Worm (Caenorhabditis elegans) whole organism, L1 larva: Measurements from ENCODE around the gene E02C12.6.

Experiments used
- F16B12.6 ChIP-seq: fragments of 150-350 bp; optimal IDR thresholded peaks from 2 replicates; lab custom pipeline; 2014; ENCODE audit warnings: missing biosample characterization, missing genetic modification characterization
- ama-1 ChIP-seq: fragments of 150-350 bp; optimal IDR thresholded peaks from 2 replicates; lab custom pipeline; 2014
- blmp-1 ChIP-seq: fragments of 150-350 bp; optimal IDR thresholded peaks from 2 replicates; lab custom pipeline; 2014; ENCODE audit warnings: missing biosample characterization, missing genetic modification characterization
- ceh-63 ChIP-seq: fragments of 200-800 bp; sonication (Bioruptor generic); optimal IDR thresholded peaks from 2 replicates; lab custom pipeline; 2018; ENCODE audit warnings: mild to moderate bottlenecking, missing genetic modification characterization, missing compliant biosample characterization
- ceh-88 ChIP-seq: fragments of 200-800 bp; sonication (Bioruptor generic); IDR thresholded peaks from 2 replicates; pipeline ENCODE4 v1.3.6; 2022; ENCODE audit warnings: missing genetic modification characterization, missing compliant biosample characterization
- dpl-1 ChIP-seq, 3 experiments: fragments of 150-350 bp in 2 of 3; sonication (generic microtip) in 1 of 3; optimal IDR thresholded peaks; 2 replicates each; lab custom pipeline; 2014 to 2017; ENCODE audit warnings: missing biosample characterization in 3 of 3, missing genetic modification characterization in 3 of 3, missing genetic modification reagents in 3 of 3
- dsc-1 ChIP-seq: sonication (generic microtip); optimal IDR thresholded peaks from 2 replicates; lab custom pipeline; 2016; ENCODE audit warnings: mild to moderate bottlenecking, missing genetic modification characterization, missing compliant biosample characterization
- efl-1 ChIP-seq, 4 experiments: fragments of 150-350 bp; optimal IDR thresholded peaks in 3 of 4; peaks in 1 of 4; 1 replicate in 1 of 4; 2 replicates in 3 of 4; lab custom pipeline; 2014; ENCODE audit warnings: missing biosample characterization in 2 of 4, missing genetic modification characterization in 2 of 4, missing genetic modification reagents in 2 of 4
- elt-3 ChIP-seq, 6 experiments: fragments of 150-350 bp in 1 of 6; sonication (generic microtip); optimal IDR thresholded peaks; 2 replicates each; lab custom pipeline; 2017 to 2018; ENCODE audit warnings: missing biosample characterization in 6 of 6, missing genetic modification characterization in 6 of 6, inconsistent platforms in 1 of 6
- fkh-10 ChIP-seq: sonication (generic microtip); optimal IDR thresholded peaks from 2 replicates; lab custom pipeline; 2017; ENCODE audit warnings: missing biosample characterization, missing genetic modification reagents, missing genetic modification characterization
- fkh-4 ChIP-seq: sonication (generic microtip); optimal IDR thresholded peaks from 2 replicates; lab custom pipeline; 2016; ENCODE audit warnings: missing compliant biosample characterization, missing genetic modification characterization, borderline replicate concordance
- fkh-8 ChIP-seq: sonication (generic microtip); optimal IDR thresholded peaks from 2 replicates; lab custom pipeline; 2016; ENCODE audit warnings: mild to moderate bottlenecking, missing genetic modification characterization, missing compliant biosample characterization
- hlh-4 ChIP-seq: sonication (generic microtip); optimal IDR thresholded peaks from 2 replicates; lab custom pipeline; 2016; ENCODE audit warnings: mild to moderate bottlenecking, missing genetic modification characterization, missing compliant biosample characterization
- lin-13 ChIP-seq: fragments of 150-350 bp; optimal IDR thresholded peaks from 2 replicates; lab custom pipeline; 2014; ENCODE audit warnings: missing biosample characterization, missing genetic modification reagents, missing genetic modification characterization
- lin-14 ChIP-seq: fragments of 200-800 bp; sonication (Bioruptor generic); optimal IDR thresholded peaks from 2 replicates; lab custom pipeline; 2018; ENCODE audit warnings: mild to moderate bottlenecking, missing genetic modification characterization, moderate library complexity, missing compliant biosample characterization
- lin-15B ChIP-seq: fragments of 150-350 bp; sonication (generic microtip); optimal IDR thresholded peaks from 3 replicates; lab custom pipeline; 2014; ENCODE audit warnings: missing biosample characterization, missing genetic modification characterization
- lin-35 ChIP-seq, 2 experiments: fragments of 150-350 bp; optimal IDR thresholded peaks; 2 replicates each; lab custom pipeline; 2014; ENCODE audit warnings: missing biosample characterization in 2 of 2, missing genetic modification characterization in 2 of 2, missing genetic modification reagents in 2 of 2
- lir-3 ChIP-seq: sonication (generic microtip); optimal IDR thresholded peaks from 2 replicates; lab custom pipeline; 2016; ENCODE audit warnings: mild to moderate bottlenecking, missing genetic modification characterization, moderate library complexity, missing compliant biosample characterization; ENCODE audit not compliant: poor library complexity
- mab-9 ChIP-seq: fragments of 200-800 bp; sonication (Bioruptor generic); IDR thresholded peaks from 2 replicates; pipeline ENCODE4 v1.3.6; 2022; ENCODE audit warnings: missing genetic modification reagents, missing genetic modification characterization, missing compliant biosample characterization
- nhr-11 ChIP-seq: fragments of 150-350 bp; optimal IDR thresholded peaks from 2 replicates; lab custom pipeline; 2014; ENCODE audit warnings: missing biosample characterization, missing genetic modification characterization
- nhr-20 ChIP-seq: sonication (generic microtip); optimal IDR thresholded peaks from 2 replicates; lab custom pipeline; 2016; ENCODE audit warnings: mild to moderate bottlenecking, missing genetic modification characterization, missing compliant biosample characterization
- nhr-237 ChIP-seq: fragments of 150-350 bp; optimal IDR thresholded peaks from 2 replicates; lab custom pipeline; 2014; ENCODE audit warnings: missing biosample characterization, missing genetic modification characterization
- nhr-77 ChIP-seq: fragments of 150-350 bp; optimal IDR thresholded peaks from 2 replicates; lab custom pipeline; 2014; ENCODE audit warnings: missing biosample characterization, missing genetic modification characterization
- nhr-85 ChIP-seq: sonication (generic microtip); peaks from one replicate; lab custom pipeline; 2016; ENCODE audit warnings: missing genetic modification characterization, inconsistent platforms, missing compliant biosample characterization
- pag-3 ChIP-seq: sonication (generic microtip); optimal IDR thresholded peaks from 2 replicates; lab custom pipeline; 2017; ENCODE audit warnings: missing genetic modification characterization, mild to moderate bottlenecking, missing compliant biosample characterization, antibody characterized with exemption, borderline replicate concordance; ENCODE audit not compliant: insufficient read depth
- snpc-4 ChIP-seq: fragments of 150-350 bp; optimal IDR thresholded peaks from 2 replicates; lab custom pipeline; 2014; ENCODE audit warnings: missing biosample characterization, missing genetic modification characterization
- sox-4 ChIP-seq: sonication (generic microtip); optimal IDR thresholded peaks from 2 replicates; lab custom pipeline; 2016; ENCODE audit warnings: missing genetic modification characterization, missing compliant biosample characterization
- swsn-7 ChIP-seq: sonication (generic microtip); optimal IDR thresholded peaks from 2 replicates; lab custom pipeline; 2016; ENCODE audit warnings: missing genetic modification characterization, missing compliant biosample characterization
- tlp-1 ChIP-seq: fragments of 150-350 bp; optimal IDR thresholded peaks from 2 replicates; lab custom pipeline; 2014; ENCODE audit warnings: missing biosample characterization, missing genetic modification characterization
- unc-130 ChIP-seq: fragments of 150-350 bp; optimal IDR thresholded peaks from 2 replicates; lab custom pipeline; 2017; ENCODE audit warnings: missing biosample characterization, missing genetic modification characterization, inconsistent platforms
- unc-62 ChIP-seq: fragments of 150-350 bp; optimal IDR thresholded peaks from 2 replicates; lab custom pipeline; 2014; ENCODE audit warnings: missing biosample characterization, missing genetic modification reagents, missing genetic modification characterization
- unc-86 ChIP-seq: sonication (generic microtip); optimal IDR thresholded peaks from 2 replicates; lab custom pipeline; 2016; ENCODE audit warnings: missing genetic modification characterization, missing compliant biosample characterization
- unc-98 ChIP-seq: fragments of 200-800 bp; sonication (Bioruptor generic); IDR thresholded peaks from 2 replicates; pipeline ENCODE4 v1.3.6; 2022; ENCODE audit warnings: missing genetic modification characterization, missing compliant biosample characterization
- xbp-1 ChIP-seq: sonication (generic microtip); optimal IDR thresholded peaks from 2 replicates; lab custom pipeline; 2016; ENCODE audit warnings: missing genetic modification characterization, missing compliant biosample characterization
- zip-4 ChIP-seq: fragments of 200-800 bp; sonication (Bioruptor generic); optimal IDR thresholded peaks from 2 replicates; lab custom pipeline; 2018; ENCODE audit warnings: mild to moderate bottlenecking, missing genetic modification characterization, moderate library complexity, missing compliant biosample characterization

E02C12.6 gene

DNA sequence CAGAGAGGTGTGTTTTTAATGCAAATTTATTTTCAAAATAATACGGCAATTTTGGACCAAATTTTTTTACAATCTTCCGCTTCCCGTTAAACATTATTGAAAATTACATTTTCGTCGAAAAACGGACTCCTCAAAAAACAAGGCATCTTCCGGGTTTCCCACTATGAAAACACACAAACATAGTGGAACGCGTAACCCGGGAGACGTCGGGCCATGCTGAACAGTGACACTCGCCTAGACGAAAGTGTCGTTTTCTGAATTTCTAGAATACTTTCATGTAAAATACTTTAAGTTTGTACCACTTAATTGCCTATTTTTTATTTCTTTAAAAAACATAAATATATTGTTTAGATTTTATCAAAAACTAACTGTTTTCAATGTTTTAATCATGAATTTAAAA is 21.1 kb upstream of the E02C12.6 start (continued):
- TF ChIP-seq lin-13 (GFP tag; lab: Kevin White, UChicago) (no peak), ama-1 (lab: Kevin White, UChicago) (no peak), pag-3 (tag; lab: Kevin White, UChicago) (no peak), nhr-20 (no peak), ceh-88 (no peak), lin-35 (GFP tag; optimal IDR thresholded peaks at IDR 0.05; lab: Kevin White, UChicago) (no peak), sox-4 (tag; lab: Kevin White, UChicago) (no peak), efl-1 (optimal IDR thresholded peaks at IDR 0.05; lab: Kevin White, UChicago) (peak in 1 of 2 experiments; percentile 25), efl-1 (GFP tag; optimal IDR thresholded peaks at IDR 0.05 in 1 of 2; lab: Kevin White, UChicago) (no peak), tlp-1 (tag; lab: Kevin White, UChicago) (no peak), dpl-1 (GFP tag; optimal IDR thresholded peaks at IDR 0.05; lab: Kevin White, UChicago) (no peak), snpc-4 (tag; lab: Kevin White, UChicago) (peak; percentile 97), lin-15B (no peak), nhr-11 (tag; lab: Kevin White, UChicago) (no peak), unc-86 (tag; lab: Kevin White, UChicago) (no peak), lin-14 (GFP tag; lab: Kevin White, UChicago) (peak; percentile 20)

DNA sequence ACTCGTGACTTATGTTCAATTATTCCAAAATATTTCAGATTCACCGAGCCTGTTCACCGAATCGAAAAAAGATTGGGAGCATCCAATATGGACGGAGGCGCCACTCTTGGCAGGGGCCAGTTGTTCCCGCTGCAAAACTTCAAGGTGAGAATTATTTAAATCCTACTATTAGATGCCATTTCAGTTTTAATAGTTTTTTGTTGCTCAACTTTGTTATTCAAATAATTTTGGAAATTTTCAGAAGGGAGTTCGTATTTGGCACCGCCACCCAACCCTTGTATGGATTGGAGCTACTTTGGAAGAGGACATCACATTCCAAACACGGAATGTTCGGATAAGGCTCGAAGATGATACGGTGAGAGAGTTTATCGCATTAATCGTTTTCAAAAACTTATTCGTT is 15.3 kb upstream of the E02C12.6 start, which contains the start of gene hum-2:
TSS of gene hum-2 (plus strand) at position 33 of the 400 bp plus-strand sequence.
- TF ChIP-seq ceh-88 (no peak), F16B12.6 (tag; lab: Kevin White, UChicago) (no peak), unc-98 (GFP tag; lab: Robert Waterston, UW) (no peak), zip-4 (GFP tag; lab: Kevin White, UChicago) (no peak), efl-1 (optimal IDR thresholded peaks at IDR 0.05; lab: Kevin White, UChicago) (no peak), efl-1 (GFP tag; optimal IDR thresholded peaks at IDR 0.05 in 1 of 2; lab: Kevin White, UChicago) (peak in 1 of 2 experiments; percentile 45), blmp-1 (no peak)

DNA sequence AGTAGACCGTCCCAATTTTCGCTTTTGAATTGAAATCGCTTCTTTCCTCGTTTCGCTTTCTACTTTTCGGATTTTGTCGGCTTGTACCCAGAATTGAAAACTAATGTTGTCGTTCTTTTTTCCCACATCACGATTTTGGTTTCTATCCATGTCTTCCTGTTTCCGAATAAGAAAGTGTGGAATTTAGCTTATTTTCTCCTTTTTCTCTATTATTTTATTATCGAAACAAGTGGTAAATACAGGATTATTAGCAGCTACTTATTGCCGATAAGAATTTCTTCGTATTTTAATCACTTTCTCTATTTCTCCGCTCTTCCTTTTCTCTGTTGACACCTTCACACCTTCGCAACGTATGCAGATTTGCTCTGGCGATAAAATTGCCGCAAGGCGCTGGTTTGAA is 14.1 kb upstream of the E02C12.6 start:
- no peak for TF ChIP-seq fkh-4 (tag; lab: Kevin White, UChicago)
- TF ChIP-seq efl-1 (optimal IDR thresholded peaks at IDR 0.05; lab: Kevin White, UChicago) = no peak
- TF ChIP-seq efl-1 (GFP tag; optimal IDR thresholded peaks at IDR 0.05 in 1 of 2; lab: Kevin White, UChicago) = peak in 1 of 2 experiments; percentile 62
- TF ChIP-seq lir-3 (tag; lab: Kevin White, UChicago) = no peak
- peak; percentile 25 for TF ChIP-seq blmp-1

DNA sequence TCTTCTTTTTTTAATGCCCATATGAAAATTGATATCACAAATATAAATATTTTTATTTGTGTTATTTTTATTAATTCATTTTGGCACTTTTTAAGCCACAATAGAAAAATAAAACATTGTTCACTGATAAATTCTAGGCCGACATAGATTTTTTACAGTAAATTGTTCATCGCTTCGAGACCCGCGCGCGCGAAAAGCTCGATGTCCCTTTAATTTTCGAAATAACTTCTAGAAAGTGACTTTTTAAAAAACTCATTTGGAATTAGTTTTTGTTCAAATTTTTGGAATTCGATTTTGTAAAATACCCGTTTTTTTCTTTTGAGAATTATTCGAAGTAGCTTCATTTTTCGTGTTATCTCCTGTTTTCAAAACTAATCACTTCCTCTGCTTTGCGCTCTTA is 13.5 kb upstream of the E02C12.6 start:
- no peak for TF ChIP-seq unc-86 (tag; lab: Kevin White, UChicago)

DNA sequence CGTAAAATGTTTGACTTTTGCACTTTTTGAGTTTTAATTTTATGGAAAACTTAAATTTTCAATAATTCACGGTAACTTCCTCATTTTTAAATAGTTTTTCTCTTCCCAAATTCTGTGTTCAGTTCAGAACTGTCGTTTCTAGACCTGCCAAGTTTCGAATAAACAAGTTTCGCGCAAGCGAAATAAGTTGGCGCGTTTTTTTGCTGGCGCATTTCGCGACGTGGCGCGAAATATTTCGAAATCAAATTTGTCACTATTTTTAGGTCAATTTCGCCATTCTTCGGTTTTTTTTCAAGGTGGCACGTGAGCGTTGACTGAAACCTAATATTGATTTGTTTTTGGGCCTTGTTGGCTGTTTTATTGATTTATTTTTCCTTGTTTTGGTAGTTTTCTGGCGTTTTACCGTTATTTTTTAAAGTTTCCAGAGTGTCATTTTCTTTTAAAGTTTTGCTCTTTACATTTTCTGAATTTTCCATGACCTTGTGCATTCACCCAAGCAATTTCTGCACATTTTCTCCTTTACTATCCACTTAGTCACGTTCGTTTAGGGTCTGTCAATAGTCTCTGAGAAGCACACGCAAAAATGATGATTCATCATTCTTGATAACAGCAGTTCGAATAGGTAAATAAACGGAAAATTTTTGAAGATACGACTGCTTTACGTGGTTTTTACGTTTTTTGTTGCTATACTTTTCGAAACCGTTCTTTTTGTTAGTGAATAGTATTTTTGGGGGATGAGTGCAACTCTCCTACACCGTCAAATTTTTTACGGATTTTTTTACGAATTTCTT is 11.8 kb upstream of the E02C12.6 start:
- TF ChIP-seq nhr-77 = no peak
- no peak for TF ChIP-seq mab-9 (GFP tag; lab: Robert Waterston, UW)
- TF ChIP-seq efl-1 (optimal IDR thresholded peaks at IDR 0.05; lab: Kevin White, UChicago) = peak in 1 of 2 experiments; percentile 19
- peak in 1 of 2 experiments; percentile 67 for TF ChIP-seq efl-1 (GFP tag; optimal IDR thresholded peaks at IDR 0.05 in 1 of 2; lab: Kevin White, UChicago)
- TF ChIP-seq hlh-4 (tag; lab: Kevin White, UChicago) = no peak
- TF ChIP-seq fkh-10 (GFP tag; lab: Kevin White, UChicago) = no peak
- peak in 1 of 2 experiments; percentile 7 for TF ChIP-seq lin-35 (GFP tag; optimal IDR thresholded peaks at IDR 0.05; lab: Kevin White, UChicago)
- TF ChIP-seq dpl-1 (GFP tag; optimal IDR thresholded peaks at IDR 0.05; lab: Kevin White, UChicago) = peak in 2 of 3 experiments; percentile 4 to 15
- no peak for TF ChIP-seq nhr-237 (tag; lab: Kevin White, UChicago)

DNA sequence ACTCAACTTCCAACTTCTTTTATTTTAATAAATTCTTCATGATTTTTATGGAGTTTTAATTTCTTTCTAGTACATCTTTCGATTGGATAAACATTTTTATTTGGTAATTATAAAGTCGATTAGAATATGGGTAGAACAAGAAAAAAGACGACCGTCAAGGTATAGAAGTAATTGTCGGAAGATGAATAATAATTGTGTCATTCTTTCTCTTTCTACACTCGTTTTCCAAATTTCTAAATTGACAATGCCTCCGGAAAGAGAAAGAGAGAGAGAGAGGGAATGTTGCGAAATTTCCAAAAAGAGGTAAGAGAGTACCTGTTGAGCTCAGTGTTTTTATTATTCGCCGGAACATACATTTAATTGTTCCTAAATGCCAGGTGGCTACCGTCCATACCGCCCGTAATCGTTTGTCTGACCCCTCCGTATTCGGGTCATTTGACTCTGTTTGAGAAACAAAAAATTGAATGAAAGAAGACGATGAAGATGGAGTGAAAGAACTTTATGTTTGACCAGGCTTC is 11.0 kb upstream of the E02C12.6 start, which contains the start of gene E02C12.12:
TSS of gene E02C12.12 (minus strand) at position 468 of the 518 bp plus-strand sequence.
- no peak for TF ChIP-seq ceh-63 (GFP tag; lab: Kevin White, UChicago)
- TF ChIP-seq unc-62 = no peak
- TF ChIP-seq fkh-8 (tag; lab: Kevin White, UChicago) = no peak
- TF ChIP-seq blmp-1 = peak; percentile 20
- TF ChIP-seq xbp-1 (tag; lab: Kevin White, UChicago) = no peak
- no peak for TF ChIP-seq elt-3 (tag; optimal IDR thresholded peaks at IDR 0.05; lab: Kevin White, UChicago)
- no peak for TF ChIP-seq dpl-1 (GFP tag; optimal IDR thresholded peaks at IDR 0.05; lab: Kevin White, UChicago)
- no peak for TF ChIP-seq dsc-1 (tag; lab: Kevin White, UChicago)
- TF ChIP-seq lin-13 (GFP tag; lab: Kevin White, UChicago) = no peak
- peak; percentile 51 for TF ChIP-seq nhr-85 (tag; lab: Kevin White, UChicago)
- TF ChIP-seq swsn-7 (tag; lab: Kevin White, UChicago) = no peak
- TF ChIP-seq unc-130 = no peak
